Worm (Caenorhabditis elegans) whole organism, young adult: ENCODE measurements around the gene T12D8.9.
A peak's percentile ranks its signal among the peaks of the same experiment; 100 is the strongest.

Experiments
- B0019.2 ChIP-seq: fragments of 200-800 bp; sonication (Bioruptor generic); conservative IDR thresholded peaks from 2 replicates; pipeline ENCODE4 v1.3.6; 2022; ENCODE audit warnings: missing genetic modification reagents, missing genetic modification characterization, missing compliant biosample characterization
- B0035.1 ChIP-seq: sonication (generic microtip); optimal IDR thresholded peaks from 2 replicates; lab custom pipeline; 2016; ENCODE audit warnings: missing genetic modification characterization, mild to moderate bottlenecking, missing compliant biosample characterization, missing genotype, missing genetic modification reagents
- C17E4.6 ChIP-seq: fragments of 200-800 bp; sonication (Bioruptor generic); IDR thresholded peaks from 2 replicates; pipeline ENCODE4 v1.3.6; 2022; ENCODE audit warnings: missing genetic modification reagents, missing genetic modification characterization, missing compliant biosample characterization
- F22D6.2 ChIP-seq: sonication (generic microtip); optimal IDR thresholded peaks from 2 replicates; lab custom pipeline; 2016; ENCODE audit warnings: mild to moderate bottlenecking, missing genetic modification characterization, missing compliant biosample characterization
- F57C9.4 ChIP-seq: sonication (generic microtip); optimal IDR thresholded peaks from 2 replicates; lab custom pipeline; 2017; ENCODE audit warnings: mild to moderate bottlenecking, missing genetic modification characterization, missing compliant biosample characterization
- Y53F4B.3 ChIP-seq: fragments of 200-800 bp; sonication (Bioruptor generic); IDR thresholded peaks from 2 replicates; pipeline ENCODE4 v1.3.6; 2022; ENCODE audit warnings: missing genetic modification reagents, missing genetic modification characterization, missing compliant biosample characterization
- Y79H2A.3 ChIP-seq: fragments of 200-800 bp; sonication (Bioruptor generic); conservative IDR thresholded peaks from 2 replicates; pipeline ENCODE4 v1.3.6; 2022; ENCODE audit warnings: missing genetic modification reagents, missing genetic modification characterization, missing compliant biosample characterization
- Y95B8A.8 ChIP-seq: fragments of 200-800 bp; sonication (Bioruptor generic); IDR thresholded peaks from 2 replicates; pipeline ENCODE4 v1.3.6; 2022; ENCODE audit warnings: missing genetic modification reagents, missing genetic modification characterization, missing compliant biosample characterization
- aptf-2 ChIP-seq: fragments of 200-800 bp; sonication (Bioruptor generic); conservative IDR thresholded peaks from 2 replicates; pipeline ENCODE4 v1.3.6; 2022; ENCODE audit warnings: missing genetic modification reagents, missing genetic modification characterization, missing compliant biosample characterization
- ceh-27 ChIP-seq: fragments of 200-800 bp; sonication (Bioruptor generic); optimal IDR thresholded peaks from 2 replicates; lab custom pipeline; 2018; ENCODE audit warnings: mild to moderate bottlenecking, missing genetic modification characterization, moderate library complexity, missing compliant biosample characterization
- chd-7 ChIP-seq: sonication (generic microtip); optimal IDR thresholded peaks from 2 replicates; lab custom pipeline; 2016; ENCODE audit warnings: mild to moderate bottlenecking, missing genetic modification characterization, moderate library complexity, missing compliant biosample characterization
- die-1 ChIP-seq: sonication (generic microtip); optimal IDR thresholded peaks from 2 replicates; lab custom pipeline; 2016; ENCODE audit warnings: missing genotype, mild to moderate bottlenecking, missing genetic modification characterization, missing compliant biosample characterization
- dox-1 ChIP-seq: fragments of 200-800 bp; sonication (Bioruptor generic); IDR thresholded peaks from 2 replicates; pipeline ENCODE4 v1.3.6; 2022; ENCODE audit warnings: missing genetic modification reagents, missing genetic modification characterization, missing compliant biosample characterization
- dpff-1 ChIP-seq: sonication (generic microtip); optimal IDR thresholded peaks from 2 replicates; lab custom pipeline; 2017; ENCODE audit warnings: mild to moderate bottlenecking, missing genetic modification characterization, missing compliant biosample characterization
- egl-18 ChIP-seq: fragments of 200-800 bp; sonication (Bioruptor generic); IDR thresholded peaks from 2 replicates; pipeline ENCODE4 v1.3.6; 2022; ENCODE audit warnings: missing genetic modification reagents, missing genetic modification characterization, missing compliant biosample characterization
- egrh-3 ChIP-seq: fragments of 200-800 bp; sonication (Bioruptor generic); IDR thresholded peaks from 2 replicates; pipeline ENCODE4 v1.3.6; 2022; ENCODE audit warnings: missing genetic modification reagents, missing genetic modification characterization, missing compliant biosample characterization
- ekl-4 ChIP-seq: fragments of 200-800 bp; sonication (Bioruptor generic); IDR thresholded peaks from 2 replicates; pipeline ENCODE4 v1.3.6; 2022; ENCODE audit warnings: missing genetic modification reagents, missing genetic modification characterization, missing compliant biosample characterization
- lin-26 ChIP-seq: fragments of 200-800 bp; sonication (Bioruptor generic); IDR thresholded peaks from 2 replicates; pipeline ENCODE4 v1.3.6; 2022; ENCODE audit warnings: missing genetic modification reagents, missing genetic modification characterization, missing compliant biosample characterization
- lin-35 ChIP-seq, 3 experiments: fragments of 150-350 bp in 2 of 3; sonication (generic microtip) in 1 of 3; optimal IDR thresholded peaks; 2 replicates each; lab custom pipeline; 2014 to 2018; ENCODE audit warnings: missing biosample characterization in 3 of 3, missing genetic modification characterization in 3 of 3, missing genetic modification reagents in 3 of 3
- lsy-27 ChIP-seq: sonication (generic microtip); optimal IDR thresholded peaks from 2 replicates; lab custom pipeline; 2017; ENCODE audit warnings: missing genetic modification characterization, mild to moderate bottlenecking, missing compliant biosample characterization, antibody characterized with exemption, missing genotype, borderline replicate concordance; ENCODE audit not compliant: insufficient read depth
- madf-10 ChIP-seq: sonication (generic microtip); optimal IDR thresholded peaks from 2 replicates; lab custom pipeline; 2016; ENCODE audit warnings: mild to moderate bottlenecking, missing genetic modification characterization, missing compliant biosample characterization
- nfya-1 ChIP-seq: sonication (generic microtip); optimal IDR thresholded peaks from 2 replicates; lab custom pipeline; 2017; ENCODE audit warnings: antibody characterized with exemption, missing compliant biosample characterization, missing genetic modification characterization, borderline replicate concordance; ENCODE audit not compliant: insufficient read depth
- rcor-1 ChIP-seq: fragments of 200-800 bp; sonication (Bioruptor generic); IDR thresholded peaks from 2 replicates; pipeline ENCODE4 v1.3.6; 2022; ENCODE audit warnings: missing genetic modification reagents, missing genetic modification characterization, missing compliant biosample characterization
- sea-2 ChIP-seq: fragments of 200-800 bp; sonication (Bioruptor generic); IDR thresholded peaks from 2 replicates; pipeline ENCODE4 v1.3.6; 2022; ENCODE audit warnings: missing genetic modification characterization, missing compliant biosample characterization
- snpc-1.1 ChIP-seq: sonication (generic microtip); optimal IDR thresholded peaks from 2 replicates; lab custom pipeline; 2017; ENCODE audit warnings: missing genetic modification characterization, mild to moderate bottlenecking, missing compliant biosample characterization, antibody characterized with exemption, moderate library complexity, missing genotype, missing genetic modification reagents; ENCODE audit not compliant: insufficient read depth
- somi-1 ChIP-seq: fragments of 200-800 bp; sonication (Bioruptor generic); optimal IDR thresholded peaks from 2 replicates; lab custom pipeline; 2018; ENCODE audit warnings: mild to moderate bottlenecking, missing genetic modification characterization, missing compliant biosample characterization
- unc-130 ChIP-seq: sonication (generic microtip); optimal IDR thresholded peaks from 2 replicates; lab custom pipeline; 2016; ENCODE audit warnings: missing genetic modification reagents, missing genetic modification characterization, missing compliant biosample characterization
- xnd-1 ChIP-seq: sonication (generic microtip); optimal IDR thresholded peaks from 2 replicates; lab custom pipeline; 2016; ENCODE audit warnings: missing genotype, missing genetic modification reagents, missing genetic modification characterization, missing compliant biosample characterization
- zfh-2 ChIP-seq: fragments of 200-800 bp; sonication (Bioruptor generic); conservative IDR thresholded peaks from 2 replicates; pipeline ENCODE4 v1.3.6; 2022; ENCODE audit warnings: missing genetic modification reagents, missing genetic modification characterization, missing compliant biosample characterization
- ztf-3 ChIP-seq: fragments of 200-800 bp; sonication (Bioruptor generic); optimal IDR thresholded peaks from 2 replicates; lab custom pipeline; 2018; ENCODE audit warnings: mild to moderate bottlenecking, missing genetic modification characterization, missing compliant biosample characterization
- ztf-6 ChIP-seq: fragments of 200-800 bp; sonication (Bioruptor generic); IDR thresholded peaks from 2 replicates; pipeline ENCODE4 v1.3.6; 2022; ENCODE audit warnings: missing genetic modification reagents, missing genetic modification characterization, missing compliant biosample characterization

T12D8.9 gene

ce11 chrIII:13643534-13643933 is 26.6 kb downstream of the T12D8.9 start, which contains the start of the genes drr-2 and set-16 (continued):
- TF ChIP-seq unc-130 (GFP tag; lab: Kevin White, UChicago) (peak; percentile 96), B0019.2 (GFP tag; lab: Robert Waterston, UW) (peak; percentile 94), chd-7 (tag; lab: Kevin White, UChicago) (peak; percentile 98), B0035.1 (tag; lab: Kevin White, UChicago) (peak; percentile 91), sea-2 (GFP tag; lab: Robert Waterston, UW) (peak; percentile 95), die-1 (tag; lab: Kevin White, UChicago) (peak; percentile 81)

ce11 chrIII:13644279-13644678 is 27.4 kb downstream of the T12D8.9 start:
- TF ChIP-seq chd-7 (tag; lab: Kevin White, UChicago) (no peak), nfya-1 (no peak), zfh-2 (peak; percentile 59)

ce11 chrIII:13645885-13646488 is 29.1 kb downstream of the T12D8.9 start:
- 0 out of 2 replicates have a peak, but pooled peaks have one; percentile 8 for TF ChIP-seq ztf-6 (GFP tag; lab: Robert Waterston, UW)
- no peak for TF ChIP-seq snpc-1.1 (tag; lab: Kevin White, UChicago)
- peak; percentile 19; the same call in 1 of the 2 replicates for TF ChIP-seq dox-1 (GFP tag; lab: Robert Waterston, UW)
- TF ChIP-seq ceh-27 (GFP tag; lab: Kevin White, UChicago) = no peak
- 0 out of 2 replicates have a peak, but pooled peaks have one; percentile 11 for TF ChIP-seq Y95B8A.8
- no peak for TF ChIP-seq F22D6.2 (tag; lab: Kevin White, UChicago)
- no peak for TF ChIP-seq nfya-1
- TF ChIP-seq Y53F4B.3 (GFP tag; lab: Robert Waterston, UW) = no peak
- TF ChIP-seq egrh-3 (GFP tag; lab: Robert Waterston, UW) = peak; percentile 77
- no peak for TF ChIP-seq ztf-3 (GFP tag; lab: Kevin White, UChicago)
- TF ChIP-seq C17E4.6 (GFP tag; lab: Robert Waterston, UW) = no peak
- TF ChIP-seq zfh-2 = peak; percentile 91
- no peak for TF ChIP-seq ekl-4 (GFP tag; lab: Robert Waterston, UW)
- no peak for TF ChIP-seq somi-1
- TF ChIP-seq xnd-1 (tag; lab: Kevin White, UChicago) = no peak

- peak; percentile 65 for TF ChIP-seq zfh-2
- no peak for TF ChIP-seq lsy-27 (tag; lab: Kevin White, UChicago)
These were observed 31.6 kb downstream of the T12D8.9 start for ce11 chrIII:13648540-13648939.

ce11 chrIII:13651414-13651813 is 34.5 kb downstream of the T12D8.9 start:
- TF ChIP-seq egl-18 (GFP tag; lab: Robert Waterston, UW) (no peak), zfh-2 (peak; percentile 85), dox-1 (GFP tag; lab: Robert Waterston, UW) (peak; percentile 5; the same call in 1 of the 2 replicates), lin-26 (0 out of 2 replicates have a peak, but pooled peaks have one; percentile 41), egrh-3 (GFP tag; lab: Robert Waterston, UW) (peak; percentile 77)

ce11 chrIII:13652010-13652409 is 35.1 kb downstream of the T12D8.9 start:
- TF ChIP-seq madf-10 (tag; lab: Kevin White, UChicago) (no peak), Y79H2A.3 (GFP tag; lab: Robert Waterston, UW) (no peak), F57C9.4 (tag; lab: Kevin White, UChicago) (no peak), aptf-2 (GFP tag; lab: Robert Waterston, UW) (no peak), dpff-1 (tag; lab: Kevin White, UChicago) (no peak), lin-35 (GFP tag; optimal IDR thresholded peaks at IDR 0.05; lab: Kevin White, UChicago) (no peak), rcor-1 (no peak)
